Worm (Caenorhabditis elegans) whole organism, L1 larva: Measurements from ENCODE around the gene F44E2.4.

Experiments used
- C04F5.9 ChIP-seq: sonication (generic microtip); optimal IDR thresholded peaks from 2 replicates; lab custom pipeline; 2016; ENCODE audit warnings: missing genetic modification characterization, missing compliant biosample characterization
- C16A3.4 ChIP-seq: fragments of 150-350 bp; optimal IDR thresholded peaks from 2 replicates; lab custom pipeline; 2014; ENCODE audit warnings: missing biosample characterization, missing genetic modification characterization
- aha-1 ChIP-seq: fragments of 150-350 bp; optimal IDR thresholded peaks from 2 replicates; lab custom pipeline; 2014; ENCODE audit warnings: missing biosample characterization, missing genetic modification characterization
- alr-1 ChIP-seq: fragments of 200-800 bp; sonication (Bioruptor generic); optimal IDR thresholded peaks from 2 replicates; lab custom pipeline; 2018; ENCODE audit warnings: borderline replicate concordance, mild to moderate bottlenecking, missing genetic modification characterization, missing compliant biosample characterization
- ama-1 ChIP-seq: fragments of 150-350 bp; optimal IDR thresholded peaks from 2 replicates; lab custom pipeline; 2014
- ceh-63 ChIP-seq: fragments of 200-800 bp; sonication (Bioruptor generic); optimal IDR thresholded peaks from 2 replicates; lab custom pipeline; 2018; ENCODE audit warnings: mild to moderate bottlenecking, missing genetic modification characterization, missing compliant biosample characterization
- ceh-8 ChIP-seq: fragments of 200-800 bp; sonication (Bioruptor generic); optimal IDR thresholded peaks from 2 replicates; lab custom pipeline; 2018; ENCODE audit warnings: mild to moderate bottlenecking, missing genetic modification characterization, moderate library complexity, missing compliant biosample characterization
- ceh-82 ChIP-seq, 3 experiments: fragments of 150-350 bp in 1 of 3; sonication (generic microtip) in 2 of 3; optimal IDR thresholded peaks; 2 replicates each; lab custom pipeline; 2014 to 2017; ENCODE audit warnings: missing biosample characterization in 3 of 3, missing genetic modification characterization in 3 of 3
- ceh-88 ChIP-seq: fragments of 200-800 bp; sonication (Bioruptor generic); IDR thresholded peaks from 2 replicates; pipeline ENCODE4 v1.3.6; 2022; ENCODE audit warnings: missing genetic modification characterization, missing compliant biosample characterization
- ceh-90 ChIP-seq: sonication (generic microtip); optimal IDR thresholded peaks from 2 replicates; lab custom pipeline; 2016; ENCODE audit warnings: missing genetic modification characterization, missing compliant biosample characterization
- dpl-1 ChIP-seq, 3 experiments: fragments of 150-350 bp in 2 of 3; sonication (generic microtip) in 1 of 3; optimal IDR thresholded peaks; 2 replicates each; lab custom pipeline; 2014 to 2017; ENCODE audit warnings: missing biosample characterization in 3 of 3, missing genetic modification characterization in 3 of 3, missing genetic modification reagents in 3 of 3
- efl-1 ChIP-seq, 4 experiments: fragments of 150-350 bp; optimal IDR thresholded peaks in 3 of 4; peaks in 1 of 4; 1 replicate in 1 of 4; 2 replicates in 3 of 4; lab custom pipeline; 2014; ENCODE audit warnings: missing biosample characterization in 2 of 4, missing genetic modification characterization in 2 of 4, missing genetic modification reagents in 2 of 4
- egl-13 ChIP-seq: sonication (generic microtip); optimal IDR thresholded peaks from 2 replicates; lab custom pipeline; 2016; ENCODE audit warnings: missing genotype, missing genetic modification reagents, missing genetic modification characterization, missing compliant biosample characterization
- egl-27 ChIP-seq, 2 experiments: fragments of 150-350 bp in 1 of 2; sonication (generic microtip); optimal IDR thresholded peaks; 3 replicates each; lab custom pipeline; 2017 to 2018; ENCODE audit warnings: missing biosample characterization in 2 of 2, missing genetic modification characterization in 2 of 2, missing genetic modification reagents in 2 of 2
- elt-2 ChIP-seq: sonication (generic microtip); optimal IDR thresholded peaks from 2 replicates; lab custom pipeline; 2016; ENCODE audit warnings: missing genetic modification characterization, mild to moderate bottlenecking, inconsistent platforms, missing compliant biosample characterization, missing genetic modification reagents
- fkh-10 ChIP-seq: sonication (generic microtip); optimal IDR thresholded peaks from 2 replicates; lab custom pipeline; 2017; ENCODE audit warnings: missing biosample characterization, missing genetic modification reagents, missing genetic modification characterization
- fkh-8 ChIP-seq: sonication (generic microtip); optimal IDR thresholded peaks from 2 replicates; lab custom pipeline; 2016; ENCODE audit warnings: mild to moderate bottlenecking, missing genetic modification characterization, missing compliant biosample characterization
- fos-1 ChIP-seq: fragments of 150-350 bp; optimal IDR thresholded peaks from 2 replicates; lab custom pipeline; 2014; ENCODE audit warnings: missing biosample characterization, missing genetic modification characterization
- hlh-17 ChIP-seq: fragments of 200-800 bp; sonication (Bioruptor generic); optimal IDR thresholded peaks from 2 replicates; lab custom pipeline; 2018; ENCODE audit warnings: missing genetic modification characterization, mild to moderate bottlenecking, missing compliant biosample characterization, moderate library complexity, borderline replicate concordance
- hlh-4 ChIP-seq: sonication (generic microtip); optimal IDR thresholded peaks from 2 replicates; lab custom pipeline; 2016; ENCODE audit warnings: mild to moderate bottlenecking, missing genetic modification characterization, missing compliant biosample characterization
- hpl-2 ChIP-seq: fragments of 150-350 bp; optimal IDR thresholded peaks from 2 replicates; lab custom pipeline; 2014; ENCODE audit warnings: missing biosample characterization, missing genetic modification reagents, missing genetic modification characterization
- irx-1 ChIP-seq: sonication (generic microtip); optimal IDR thresholded peaks from 2 replicates; lab custom pipeline; 2016; ENCODE audit warnings: missing genetic modification characterization, missing compliant biosample characterization
- isw-1 ChIP-seq: fragments of 200-800 bp; sonication (Bioruptor generic); IDR thresholded peaks from 2 replicates; pipeline ENCODE4 v1.3.6; 2022; ENCODE audit warnings: missing genetic modification characterization, missing compliant biosample characterization
- jun-1 ChIP-seq: fragments of 150-350 bp; optimal IDR thresholded peaks from 2 replicates; lab custom pipeline; 2014; ENCODE audit warnings: missing biosample characterization, missing genetic modification reagents, missing genetic modification characterization
- lin-13 ChIP-seq: fragments of 150-350 bp; optimal IDR thresholded peaks from 2 replicates; lab custom pipeline; 2014; ENCODE audit warnings: missing biosample characterization, missing genetic modification reagents, missing genetic modification characterization
- lin-14 ChIP-seq: fragments of 200-800 bp; sonication (Bioruptor generic); optimal IDR thresholded peaks from 2 replicates; lab custom pipeline; 2018; ENCODE audit warnings: mild to moderate bottlenecking, missing genetic modification characterization, moderate library complexity, missing compliant biosample characterization
- lin-15B ChIP-seq: fragments of 150-350 bp; sonication (generic microtip); optimal IDR thresholded peaks from 3 replicates; lab custom pipeline; 2014; ENCODE audit warnings: missing biosample characterization, missing genetic modification characterization
- lir-3 ChIP-seq: sonication (generic microtip); optimal IDR thresholded peaks from 2 replicates; lab custom pipeline; 2016; ENCODE audit warnings: mild to moderate bottlenecking, missing genetic modification characterization, moderate library complexity, missing compliant biosample characterization; ENCODE audit not compliant: poor library complexity
- lsy-2 ChIP-seq, 2 experiments: fragments of 150-350 bp; optimal IDR thresholded peaks; 2 replicates each; lab custom pipeline; 2014; ENCODE audit warnings: missing biosample characterization in 2 of 2, missing genetic modification characterization in 2 of 2
- mdl-1 ChIP-seq, 2 experiments: fragments of 150-350 bp; optimal IDR thresholded peaks; 2 replicates each; lab custom pipeline; 2014 to 2017; ENCODE audit warnings: missing biosample characterization in 2 of 2, missing genetic modification characterization in 2 of 2, inconsistent platforms in 1 of 2
- mef-2 ChIP-seq: fragments of 150-350 bp; optimal IDR thresholded peaks from 2 replicates; lab custom pipeline; 2014; ENCODE audit warnings: missing biosample characterization, missing genetic modification characterization
- mep-1 ChIP-seq: fragments of 150-350 bp; optimal IDR thresholded peaks from 2 replicates; lab custom pipeline; 2014; ENCODE audit warnings: missing biosample characterization, missing genetic modification characterization
- nhr-11 ChIP-seq: fragments of 150-350 bp; optimal IDR thresholded peaks from 2 replicates; lab custom pipeline; 2014; ENCODE audit warnings: missing biosample characterization, missing genetic modification characterization
- nhr-19 ChIP-seq: fragments of 200-800 bp; sonication (Bioruptor generic); conservative IDR thresholded peaks from 2 replicates; pipeline ENCODE4 v1.3.6; 2022; ENCODE audit warnings: missing genetic modification characterization, missing compliant biosample characterization
- nhr-20 ChIP-seq: sonication (generic microtip); optimal IDR thresholded peaks from 2 replicates; lab custom pipeline; 2016; ENCODE audit warnings: mild to moderate bottlenecking, missing genetic modification characterization, missing compliant biosample characterization
- nhr-237 ChIP-seq: fragments of 150-350 bp; optimal IDR thresholded peaks from 2 replicates; lab custom pipeline; 2014; ENCODE audit warnings: missing biosample characterization, missing genetic modification characterization
- nhr-47 ChIP-seq: sonication (generic microtip); optimal IDR thresholded peaks from 2 replicates; lab custom pipeline; 2016; ENCODE audit warnings: mild to moderate bottlenecking, missing genetic modification characterization, moderate library complexity, missing compliant biosample characterization
- nhr-76 ChIP-seq: sonication (generic microtip); optimal IDR thresholded peaks from 2 replicates; lab custom pipeline; 2017; ENCODE audit warnings: missing biosample characterization, missing genetic modification characterization
- nhr-84 ChIP-seq: sonication (generic microtip); optimal IDR thresholded peaks from 2 replicates; lab custom pipeline; 2017; ENCODE audit warnings: missing biosample characterization, missing genetic modification characterization
- nhr-85 ChIP-seq: sonication (generic microtip); peaks from one replicate; lab custom pipeline; 2016; ENCODE audit warnings: missing genetic modification characterization, inconsistent platforms, missing compliant biosample characterization
- nhr-90 ChIP-seq: sonication (generic microtip); optimal IDR thresholded peaks from 2 replicates; lab custom pipeline; 2016; ENCODE audit warnings: mild to moderate bottlenecking, missing genetic modification characterization, missing compliant biosample characterization; ENCODE audit not compliant: poor library complexity
- pqm-1 ChIP-seq: sonication (generic microtip); optimal IDR thresholded peaks from 3 replicates; lab custom pipeline; 2017; ENCODE audit warnings: missing biosample characterization, missing genetic modification characterization
- rnt-1 ChIP-seq: sonication (generic microtip); optimal IDR thresholded peaks from 2 replicates; lab custom pipeline; 2016; ENCODE audit warnings: mild to moderate bottlenecking, missing genetic modification characterization, moderate library complexity, missing compliant biosample characterization
- skn-1 ChIP-seq: fragments of 150-350 bp; optimal IDR thresholded peaks from 2 replicates; lab custom pipeline; 2014; ENCODE audit warnings: missing biosample characterization, missing genetic modification characterization
- snpc-4 ChIP-seq: fragments of 150-350 bp; optimal IDR thresholded peaks from 2 replicates; lab custom pipeline; 2014; ENCODE audit warnings: missing biosample characterization, missing genetic modification characterization
- sox-4 ChIP-seq: sonication (generic microtip); optimal IDR thresholded peaks from 2 replicates; lab custom pipeline; 2016; ENCODE audit warnings: missing genetic modification characterization, missing compliant biosample characterization
- sptf-1 ChIP-seq: fragments of 150-350 bp; optimal IDR thresholded peaks from 2 replicates; lab custom pipeline; 2014; ENCODE audit warnings: missing biosample characterization, missing genetic modification characterization
- sup-37 ChIP-seq: fragments of 200-800 bp; sonication (Bioruptor generic); optimal IDR thresholded peaks from 2 replicates; lab custom pipeline; 2018; ENCODE audit warnings: mild to moderate bottlenecking, missing genetic modification characterization, missing compliant biosample characterization
- tlp-1 ChIP-seq: fragments of 150-350 bp; optimal IDR thresholded peaks from 2 replicates; lab custom pipeline; 2014; ENCODE audit warnings: missing biosample characterization, missing genetic modification characterization
- unc-130 ChIP-seq: fragments of 150-350 bp; optimal IDR thresholded peaks from 2 replicates; lab custom pipeline; 2017; ENCODE audit warnings: missing biosample characterization, missing genetic modification characterization, inconsistent platforms
- unc-62 ChIP-seq: fragments of 150-350 bp; optimal IDR thresholded peaks from 2 replicates; lab custom pipeline; 2014; ENCODE audit warnings: missing biosample characterization, missing genetic modification reagents, missing genetic modification characterization
- unc-98 ChIP-seq: fragments of 200-800 bp; sonication (Bioruptor generic); IDR thresholded peaks from 2 replicates; pipeline ENCODE4 v1.3.6; 2022; ENCODE audit warnings: missing genetic modification characterization, missing compliant biosample characterization
- xbp-1 ChIP-seq: sonication (generic microtip); optimal IDR thresholded peaks from 2 replicates; lab custom pipeline; 2016; ENCODE audit warnings: missing genetic modification characterization, missing compliant biosample characterization
- ztf-11 ChIP-seq, 2 experiments: sonication (generic microtip); optimal IDR thresholded peaks; 2 replicates each; lab custom pipeline; 2016 to 2017; ENCODE audit warnings: missing genetic modification characterization in 2 of 2, missing biosample characterization in 1 of 2, missing compliant biosample characterization in 1 of 2

F44E2.4 gene

ce11 chrIII:8873045-8873457 is 34.8 kb upstream of the F44E2.4 start (continued):
- TF ChIP-seq efl-1 (optimal IDR thresholded peaks at IDR 0.05; lab: Kevin White, UChicago) (no peak), efl-1 (GFP tag; optimal IDR thresholded peaks at IDR 0.05 in 1 of 2; lab: Kevin White, UChicago) (peak in 1 of 2 experiments; percentile 72), tlp-1 (tag; lab: Kevin White, UChicago) (no peak), lir-3 (tag; lab: Kevin White, UChicago) (no peak), ceh-8 (GFP tag; lab: Kevin White, UChicago) (no peak), lin-13 (GFP tag; lab: Kevin White, UChicago) (no peak), irx-1 (tag; lab: Kevin White, UChicago) (no peak), sptf-1 (no peak), alr-1 (tag; lab: Kevin White, UChicago) (no peak), nhr-85 (peak; percentile 73), aha-1 (tag; lab: Kevin White, UChicago) (no peak), ama-1 (lab: Kevin White, UChicago) (no peak), snpc-4 (tag; lab: Kevin White, UChicago) (no peak), lin-14 (GFP tag; lab: Kevin White, UChicago) (peak; percentile 75), ceh-90 (tag; lab: Kevin White, UChicago) (no peak), skn-1 (no peak), nhr-19 (GFP tag; lab: Robert Waterston, UW) (no peak), sup-37 (no peak), nhr-84 (tag; lab: Kevin White, UChicago) (no peak), ztf-11 (tag; optimal IDR thresholded peaks at IDR 0.05; lab: Kevin White, UChicago) (no peak), nhr-76 (tag; lab: Kevin White, UChicago) (no peak), mep-1 (tag; lab: Kevin White, UChicago) (no peak), mef-2 (tag; lab: Kevin White, UChicago) (no peak), C04F5.9 (tag; lab: Kevin White, UChicago) (no peak), lin-15B (no peak), isw-1 (GFP tag; lab: Robert Waterston, UW) (no peak), ceh-88 (GFP tag; lab: Robert Waterston, UW) (no peak), unc-98 (no peak), xbp-1 (tag; lab: Kevin White, UChicago) (no peak), ceh-63 (peak; percentile 28), egl-13 (no peak), fos-1 (tag; lab: Kevin White, UChicago) (no peak), fkh-10 (GFP tag; lab: Kevin White, UChicago) (peak; percentile 26), nhr-47 (tag; lab: Kevin White, UChicago) (peak; percentile 11), nhr-237 (no peak), mdl-1 (tag; optimal IDR thresholded peaks at IDR 0.05; lab: Kevin White, UChicago) (no peak), elt-2 (no peak), lsy-2 (tag; optimal IDR thresholded peaks at IDR 0.05; lab: Kevin White, UChicago) (no peak), egl-27 (tag; optimal IDR thresholded peaks at IDR 0.05; lab: Kevin White, UChicago) (no peak), ceh-82 (tag; optimal IDR thresholded peaks at IDR 0.05; lab: Kevin White, UChicago) (peak in 1 of 3 experiments; percentile 64), hlh-4 (no peak), unc-62 (GFP tag; lab: Kevin White, UChicago) (no peak), unc-130 (no peak), sox-4 (no peak), dpl-1 (GFP tag; optimal IDR thresholded peaks at IDR 0.05; lab: Kevin White, UChicago) (no peak), nhr-90 (tag; lab: Kevin White, UChicago) (no peak), hpl-2 (GFP tag; lab: Kevin White, UChicago) (no peak), hlh-17 (no peak), jun-1 (no peak), nhr-20 (tag; lab: Kevin White, UChicago) (no peak), C16A3.4 (tag; lab: Kevin White, UChicago) (no peak), rnt-1 (tag; lab: Kevin White, UChicago) (no peak), nhr-11 (tag; lab: Kevin White, UChicago) (no peak), pqm-1 (tag; lab: Kevin White, UChicago) (no peak), fkh-8 (tag; lab: Kevin White, UChicago) (no peak)
